Worm (Caenorhabditis elegans) whole organism, L1 larva: ENCODE data around the gene B0001.3.

Experiments
- ceh-82 ChIP-seq, 3 experiments: fragments of 150-350 bp in 1 of 3; sonication (generic microtip) in 2 of 3; optimal IDR thresholded peaks; 2 replicates each; lab custom pipeline; 2014 to 2017; ENCODE audit warnings: missing biosample characterization in 3 of 3, missing genetic modification characterization in 3 of 3
- ces-1 ChIP-seq: fragments of 150-350 bp; optimal IDR thresholded peaks from 2 replicates; lab custom pipeline; 2014; ENCODE audit warnings: missing biosample characterization, missing genetic modification reagents, missing genetic modification characterization
- efl-1 ChIP-seq, 4 experiments: fragments of 150-350 bp; optimal IDR thresholded peaks in 3 of 4; peaks in 1 of 4; 1 replicate in 1 of 4; 2 replicates in 3 of 4; lab custom pipeline; 2014; ENCODE audit warnings: missing biosample characterization in 2 of 4, missing genetic modification characterization in 2 of 4, missing genetic modification reagents in 2 of 4
- egl-27 ChIP-seq, 2 experiments: fragments of 150-350 bp in 1 of 2; sonication (generic microtip); optimal IDR thresholded peaks; 3 replicates each; lab custom pipeline; 2017 to 2018; ENCODE audit warnings: missing biosample characterization in 2 of 2, missing genetic modification characterization in 2 of 2, missing genetic modification reagents in 2 of 2
- elt-3 ChIP-seq, 6 experiments: fragments of 150-350 bp in 1 of 6; sonication (generic microtip); optimal IDR thresholded peaks; 2 replicates each; lab custom pipeline; 2017 to 2018; ENCODE audit warnings: missing biosample characterization in 6 of 6, missing genetic modification characterization in 6 of 6, inconsistent platforms in 1 of 6
- irx-1 ChIP-seq: sonication (generic microtip); optimal IDR thresholded peaks from 2 replicates; lab custom pipeline; 2016; ENCODE audit warnings: missing genetic modification characterization, missing compliant biosample characterization
- lin-15B ChIP-seq: fragments of 150-350 bp; sonication (generic microtip); optimal IDR thresholded peaks from 3 replicates; lab custom pipeline; 2014; ENCODE audit warnings: missing biosample characterization, missing genetic modification characterization
- lin-35 ChIP-seq, 2 experiments: fragments of 150-350 bp; optimal IDR thresholded peaks; 2 replicates each; lab custom pipeline; 2014; ENCODE audit warnings: missing biosample characterization in 2 of 2, missing genetic modification characterization in 2 of 2, missing genetic modification reagents in 2 of 2
- mdl-1 ChIP-seq, 2 experiments: fragments of 150-350 bp; optimal IDR thresholded peaks; 2 replicates each; lab custom pipeline; 2014 to 2017; ENCODE audit warnings: missing biosample characterization in 2 of 2, missing genetic modification characterization in 2 of 2, inconsistent platforms in 1 of 2
- nhr-11 ChIP-seq: fragments of 150-350 bp; optimal IDR thresholded peaks from 2 replicates; lab custom pipeline; 2014; ENCODE audit warnings: missing biosample characterization, missing genetic modification characterization
- nhr-90 ChIP-seq: sonication (generic microtip); optimal IDR thresholded peaks from 2 replicates; lab custom pipeline; 2016; ENCODE audit warnings: mild to moderate bottlenecking, missing genetic modification characterization, missing compliant biosample characterization; ENCODE audit not compliant: poor library complexity
- pag-3 ChIP-seq: sonication (generic microtip); optimal IDR thresholded peaks from 2 replicates; lab custom pipeline; 2017; ENCODE audit warnings: missing genetic modification characterization, mild to moderate bottlenecking, missing compliant biosample characterization, antibody characterized with exemption, borderline replicate concordance; ENCODE audit not compliant: insufficient read depth
- ztf-4 ChIP-seq: fragments of 150-350 bp; optimal IDR thresholded peaks from 2 replicates; lab custom pipeline; 2014; ENCODE audit warnings: missing biosample characterization, missing genetic modification characterization

- no peak for TF ChIP-seq mdl-1 (tag; optimal IDR thresholded peaks at IDR 0.05; lab: Kevin White, UChicago)
- TF ChIP-seq lin-15B (tag; lab: Kevin White, UChicago), result no peak
- TF ChIP-seq efl-1 (optimal IDR thresholded peaks at IDR 0.05; lab: Kevin White, UChicago), result no peak
- no peak for TF ChIP-seq efl-1 (GFP tag; optimal IDR thresholded peaks at IDR 0.05 in 1 of 2; lab: Kevin White, UChicago)
- TF ChIP-seq nhr-11 (tag; lab: Kevin White, UChicago), result no peak
- no peak for TF ChIP-seq nhr-90
- no peak for TF ChIP-seq ces-1 (GFP tag; lab: Kevin White, UChicago)
- no peak for TF ChIP-seq lin-35 (GFP tag; optimal IDR thresholded peaks at IDR 0.05; lab: Kevin White, UChicago)
- no peak for TF ChIP-seq egl-27 (tag; optimal IDR thresholded peaks at IDR 0.05; lab: Kevin White, UChicago)
- TF ChIP-seq ztf-4, result no peak
- no peak for TF ChIP-seq pag-3 (tag; lab: Kevin White, UChicago)
- no peak for TF ChIP-seq elt-3 (tag; optimal IDR thresholded peaks at IDR 0.05; lab: Kevin White, UChicago)
- TF ChIP-seq irx-1, result no peak
- no peak for TF ChIP-seq ceh-82 (tag; optimal IDR thresholded peaks at IDR 0.05; lab: Kevin White, UChicago)
These were observed 4.6 kb downstream of the B0001.3 start, which contains the start of gene B0001.8 for ce11 chrIV:12140959-12141358.
